Worm (Caenorhabditis elegans) whole organism, L3 larva: ENCODE data around the gene C30G12.4.

Experiments
- ZK546.5 ChIP-seq: sonication (generic microtip); optimal IDR thresholded peaks from 2 replicates; lab custom pipeline; 2017; ENCODE audit warnings: missing biosample characterization, missing genetic modification characterization
- ama-1 ChIP-seq: fragments of 150-350 bp; optimal IDR thresholded peaks from 2 replicates; lab custom pipeline; 2018
- elt-2 ChIP-seq: sonication (generic microtip); optimal IDR thresholded peaks from 2 replicates; lab custom pipeline; 2016; ENCODE audit warnings: missing genetic modification reagents, mild to moderate bottlenecking, missing genetic modification characterization, missing compliant biosample characterization
- fkh-10 ChIP-seq: sonication (generic microtip); optimal IDR thresholded peaks from 2 replicates; lab custom pipeline; 2017; ENCODE audit warnings: missing biosample characterization, missing genetic modification reagents, missing genetic modification characterization
- jun-1 ChIP-seq: fragments of 150-350 bp; optimal IDR thresholded peaks from 2 replicates; lab custom pipeline; 2014; ENCODE audit warnings: missing biosample characterization, missing genetic modification reagents, missing genetic modification characterization
- nhr-237 ChIP-seq: fragments of 150-350 bp; optimal IDR thresholded peaks from 2 replicates; lab custom pipeline; 2014; ENCODE audit warnings: missing biosample characterization, missing genetic modification characterization
- unc-62 ChIP-seq: fragments of 150-350 bp; sonication (generic microtip); optimal IDR thresholded peaks from 4 replicates; lab custom pipeline; 2014; ENCODE audit warnings: missing biosample characterization, missing genetic modification reagents, missing genetic modification characterization
- zag-1 ChIP-seq: fragments of 150-350 bp; optimal IDR thresholded peaks from 2 replicates; lab custom pipeline; 2014; ENCODE audit warnings: missing biosample characterization, missing genetic modification characterization
- ztf-11 ChIP-seq: fragments of 150-350 bp; optimal IDR thresholded peaks from 2 replicates; lab custom pipeline; 2014; ENCODE audit warnings: missing biosample characterization, missing genetic modification characterization

- TF ChIP-seq ama-1 (no peak), jun-1 (tag; lab: Kevin White, UChicago) (peak; percentile 31), zag-1 (tag; lab: Kevin White, UChicago) (no peak), ztf-11 (tag; lab: Kevin White, UChicago) (no peak), elt-2 (tag; lab: Kevin White, UChicago) (peak; percentile 47), nhr-237 (tag; lab: Kevin White, UChicago) (no peak), unc-62 (GFP tag; lab: Kevin White, UChicago) (no peak), ZK546.5 (tag; lab: Kevin White, UChicago) (no peak), fkh-10 (GFP tag; lab: Kevin White, UChicago) (no peak)
These were observed 39.8 kb downstream of the C30G12.4 start, which contains the start of gene cul-4 for ce11 chrII:7301670-7302151.
